Fruit fly (Drosophila melanogaster) S2 (cell line): ENCODE results near the gene Nup98-96.

Source experiments
- CG8478 ChIP-seq: fragments of >200 bp; optimal IDR thresholded peaks from 2 replicates; lab custom pipeline; 2018
- CTCF ChIP-seq, 2 experiments: fragments of >200 bp; optimal IDR thresholded peaks; 2 replicates each; lab custom pipeline; 2018

dm6 chr3R:23772808-23773207 is 8.6 kb downstream of the Nup98-96 start, which contains the start of gene tst:
- TF ChIP-seq CTCF (optimal IDR thresholded peaks at IDR 0.05; lab: Kevin White, UChicago) (no peak), CG8478 (no peak)
